Fruit fly (Drosophila melanogaster) whole organism, embryonic: ENCODE measurements around the gene CG32983.

Experiments used
- ATbp ChIP-seq: fragments of 200-800 bp; sonication (Bioruptor generic); optimal IDR thresholded peaks from 2 replicates; lab custom pipeline; 2017; ENCODE audit warnings: missing biosample characterization, mild to moderate bottlenecking, missing genetic modification characterization, missing genetic modification reagents
- Awh ChIP-seq: fragments of 200-800 bp; sonication (Bioruptor generic); IDR thresholded peaks from 2 replicates; pipeline ENCODE4, ENCODE4 v1.3.6; 2022; ENCODE audit warnings: missing biosample characterization, missing genetic modification characterization
- CG10431 ChIP-seq: fragments of 200-800 bp; sonication (Bioruptor generic); optimal IDR thresholded peaks from 3 replicates; lab custom pipeline; 2018; ENCODE audit warnings: missing biosample characterization, mild to moderate bottlenecking, missing genetic modification characterization
- CG10543 ChIP-seq: fragments of 200-800 bp; sonication (Bioruptor generic); optimal IDR thresholded peaks from 3 replicates; lab custom pipeline; 2017; ENCODE audit warnings: missing biosample characterization, mild to moderate bottlenecking, missing genetic modification characterization, moderate library complexity
- CG10565 ChIP-seq: fragments of 200-800 bp; sonication (Bioruptor generic); optimal IDR thresholded peaks from 3 replicates; lab custom pipeline; 2016; ENCODE audit warnings: missing biosample characterization, mild to moderate bottlenecking, missing genetic modification characterization
- CG11247 ChIP-seq: fragments of 200-800 bp; sonication (Bioruptor generic); IDR thresholded peaks from 2 replicates; pipeline ENCODE4 v1.3.6; 2022; ENCODE audit warnings: missing biosample characterization, missing genetic modification characterization
- CG11504 ChIP-seq: fragments of 200-800 bp; sonication (Bioruptor generic); optimal IDR thresholded peaks from 3 replicates; lab custom pipeline; 2019; ENCODE audit warnings: missing biosample characterization, mild to moderate bottlenecking, missing genetic modification characterization, moderate library complexity
- CG11696 ChIP-seq: fragments of 200-800 bp; sonication (Bioruptor generic); IDR thresholded peaks from 2 replicates; pipeline ENCODE4 v1.3.6; 2022; ENCODE audit warnings: missing biosample characterization, missing genetic modification characterization
- CG12769 ChIP-seq: fragments of 200-800 bp; sonication (Bioruptor generic); optimal IDR thresholded peaks from 2 replicates; lab custom pipeline; 2019; ENCODE audit warnings: missing biosample characterization, mild to moderate bottlenecking, missing genetic modification characterization, moderate library complexity
- CG13287 ChIP-seq: fragments of 200-800 bp; sonication (Bioruptor generic); IDR thresholded peaks from 2 replicates; pipeline ENCODE4 v1.3.6; 2022; ENCODE audit warnings: missing biosample characterization, missing genetic modification characterization; ENCODE audit not compliant: partially characterized antibody
- CG2120 ChIP-seq: fragments of 200-800 bp; sonication (Bioruptor generic); optimal IDR thresholded peaks from 3 replicates; lab custom pipeline; 2016; ENCODE audit warnings: missing biosample characterization, missing genetic modification characterization
- CG3726 ChIP-seq: fragments of 200-800 bp; sonication (Bioruptor generic); IDR thresholded peaks from 3 replicates; pipeline ENCODE4, ENCODE4 v1.3.6; 2022; ENCODE audit warnings: missing biosample characterization, missing genetic modification characterization
- CG5180 ChIP-seq: fragments of 200-800 bp; sonication (Bioruptor generic); optimal IDR thresholded peaks from 3 replicates; lab custom pipeline; 2017; ENCODE audit warnings: missing biosample characterization, missing genetic modification characterization, mild to moderate bottlenecking, moderate library complexity, missing genetic modification reagents
- CG6272 ChIP-seq: fragments of 200-800 bp; sonication (Bioruptor generic); IDR thresholded peaks from 2 replicates; pipeline ENCODE4 v1.3.6; 2022; ENCODE audit warnings: missing biosample characterization, missing genetic modification characterization
- CG6654 ChIP-seq: fragments of 200-800 bp; sonication (Bioruptor generic); optimal IDR thresholded peaks from 2 replicates; lab custom pipeline; 2017; ENCODE audit warnings: missing biosample characterization, mild to moderate bottlenecking, missing genetic modification characterization
- CG9817 ChIP-seq: fragments of 200-800 bp; sonication (Bioruptor generic); optimal IDR thresholded peaks from 2 replicates; lab custom pipeline; 2018; ENCODE audit warnings: missing biosample characterization, mild to moderate bottlenecking, missing genetic modification characterization, moderate library complexity
- Dref ChIP-seq: fragments of 200-800 bp; sonication (Bioruptor generic); IDR thresholded peaks from 2 replicates; pipeline ENCODE4 v1.3.6; 2022; ENCODE audit warnings: missing biosample characterization, missing genetic modification characterization
- Fer1 ChIP-seq: fragments of 200-800 bp; sonication (Bioruptor generic); optimal IDR thresholded peaks from 2 replicates; lab custom pipeline; 2017; ENCODE audit warnings: missing biosample characterization, mild to moderate bottlenecking, missing genetic modification characterization
- Hand ChIP-seq: fragments of 200-800 bp; sonication (Bioruptor generic); optimal IDR thresholded peaks from 2 replicates; lab custom pipeline; 2017; ENCODE audit warnings: mild to moderate bottlenecking, missing biosample characterization, missing genetic modification reagents, missing genetic modification characterization
- Rx ChIP-seq: fragments of 200-800 bp; sonication (Bioruptor generic); IDR thresholded peaks from 2 replicates; pipeline ENCODE4 v1.3.6; 2022; ENCODE audit warnings: missing biosample characterization, missing genetic modification characterization
- Sox100B ChIP-seq: fragments of 200-800 bp; sonication (Bioruptor generic); optimal IDR thresholded peaks from 3 replicates; lab custom pipeline; 2018; ENCODE audit warnings: missing biosample characterization, mild to moderate bottlenecking, missing genetic modification characterization
- Taf1 ChIP-seq: fragments of 200-800 bp; sonication (Bioruptor generic); IDR thresholded peaks from 2 replicates; pipeline ENCODE4 v1.3.6; 2022; ENCODE audit warnings: missing biosample characterization, missing genetic modification characterization
- abd-A ChIP-seq: fragments of 200-800 bp; sonication (Bioruptor generic); optimal IDR thresholded peaks from 3 replicates; lab custom pipeline; 2019; ENCODE audit warnings: missing biosample characterization, mild to moderate bottlenecking, missing genetic modification characterization, moderate library complexity
- bbx ChIP-seq: fragments of 200-800 bp; sonication (Bioruptor generic); IDR thresholded peaks from 2 replicates; pipeline ENCODE4 v1.3.6; 2022; ENCODE audit warnings: missing biosample characterization, missing genetic modification characterization; ENCODE audit not compliant: partially characterized antibody
- cg ChIP-seq: fragments of 200-800 bp; sonication (Bioruptor generic); optimal IDR thresholded peaks from 3 replicates; lab custom pipeline; 2019; ENCODE audit warnings: missing biosample characterization, mild to moderate bottlenecking, missing genetic modification characterization, moderate library complexity
- chif ChIP-seq, 2 experiments: fragments of 200-800 bp; sonication (Bioruptor generic); optimal IDR thresholded peaks; 3 replicates each; lab custom pipeline; 2016; ENCODE audit warnings: missing biosample characterization in 2 of 2, missing genetic modification characterization in 2 of 2
- ci ChIP-seq: fragments of 200-800 bp; sonication (Bioruptor generic); IDR thresholded peaks from 3 replicates; pipeline ENCODE4 v1.3.6; 2022; ENCODE audit warnings: missing biosample characterization, missing genetic modification characterization
- crol ChIP-seq: fragments of 200-800 bp; sonication (Bioruptor generic); IDR thresholded peaks from 2 replicates; pipeline ENCODE4 v1.3.6; 2022; ENCODE audit warnings: missing biosample characterization, missing genetic modification characterization
- dm ChIP-seq: fragments of 200-800 bp; sonication (Bioruptor generic); optimal IDR thresholded peaks from 3 replicates; lab custom pipeline; 2016; ENCODE audit warnings: missing biosample characterization, missing genetic modification characterization
- dpn ChIP-seq, 2 experiments: fragments of 200-800 bp; sonication (Bioruptor generic); optimal IDR thresholded peaks; 3 replicates each; lab custom pipeline; 2016; ENCODE audit warnings: missing biosample characterization in 2 of 2, missing genetic modification characterization in 2 of 2
- grn ChIP-seq: fragments of 200-800 bp; sonication (Bioruptor generic); optimal IDR thresholded peaks from 3 replicates; lab custom pipeline; 2017; ENCODE audit warnings: missing biosample characterization, missing genetic modification characterization
- nom ChIP-seq: fragments of 200-800 bp; sonication (Bioruptor generic); optimal IDR thresholded peaks from 2 replicates; lab custom pipeline; 2017; ENCODE audit warnings: missing biosample characterization, missing genetic modification characterization, mild to moderate bottlenecking, moderate library complexity, missing genetic modification reagents
- phol ChIP-seq: fragments of 200-800 bp; sonication (Bioruptor generic); optimal IDR thresholded peaks from 3 replicates; lab custom pipeline; 2018; ENCODE audit warnings: missing biosample characterization, mild to moderate bottlenecking, missing genetic modification characterization, moderate library complexity
- prd ChIP-seq, 3 experiments: fragments of >200 bp in 2 of 3; fragments of 200-800 bp in 1 of 3; sonication (Bioruptor generic) in 1 of 3; optimal IDR thresholded peaks in 2 of 3; IDR thresholded peaks in 1 of 3; 2 replicates in 2 of 3; 3 replicates in 1 of 3; pipeline versions ENCODE4 v1.3.6 to Lab custom; 2017 to 2022; ENCODE audit warnings: missing biosample characterization in 1 of 3, missing genetic modification characterization in 1 of 3
- pum ChIP-seq: fragments of 200-800 bp; sonication (Bioruptor generic); optimal IDR thresholded peaks from 2 replicates; lab custom pipeline; 2016; ENCODE audit warnings: missing biosample characterization, missing genetic modification characterization
- sd ChIP-seq: fragments of 200-800 bp; sonication (Bioruptor generic); optimal IDR thresholded peaks from 3 replicates; lab custom pipeline; 2018; ENCODE audit warnings: missing biosample characterization, mild to moderate bottlenecking, missing genetic modification characterization, moderate library complexity
- sens ChIP-seq: fragments of 200-800 bp; sonication (Bioruptor generic); peaks from one replicate; lab custom pipeline; 2016; ENCODE audit warnings: missing biosample characterization, missing genetic modification characterization
- sisA ChIP-seq: fragments of 200-800 bp; sonication (Bioruptor generic); IDR thresholded peaks from 2 replicates; pipeline ENCODE4 v1.3.6; 2022; ENCODE audit warnings: missing biosample characterization, missing genetic modification characterization
- tio ChIP-seq: fragments of 200-800 bp; sonication (Bioruptor generic); optimal IDR thresholded peaks from 2 replicates; lab custom pipeline; 2017; ENCODE audit warnings: missing biosample characterization, missing genetic modification characterization, inconsistent platforms
- tna ChIP-seq: fragments of 200-800 bp; sonication (Bioruptor generic); IDR thresholded peaks from 2 replicates; pipeline ENCODE4 v1.3.6; 2022; ENCODE audit warnings: missing biosample characterization, missing genetic modification characterization; ENCODE audit not compliant: partially characterized antibody
- toy ChIP-seq: fragments of 200-800 bp; sonication (Bioruptor generic); IDR thresholded peaks from 2 replicates; pipeline ENCODE4 v1.3.6; 2022; ENCODE audit warnings: missing biosample characterization, missing genetic modification characterization
- twi ChIP-seq: fragments of 200-800 bp; optimal IDR thresholded peaks from 2 replicates; lab custom pipeline; 2019; ENCODE audit warnings: missing biosample characterization, mild to moderate bottlenecking, missing genetic modification characterization, moderate library complexity
- vvl ChIP-seq: fragments of 200-800 bp; sonication (Bioruptor generic); IDR thresholded peaks from 2 replicates; pipeline ENCODE4 v1.3.6; 2022; ENCODE audit warnings: missing biosample characterization, missing genetic modification characterization
- wek ChIP-seq: fragments of 200-800 bp; sonication (Bioruptor generic); optimal IDR thresholded peaks from 3 replicates; lab custom pipeline; 2018; ENCODE audit warnings: missing biosample characterization, mild to moderate bottlenecking, missing genetic modification characterization, moderate library complexity

Gene CG32983

DNA sequence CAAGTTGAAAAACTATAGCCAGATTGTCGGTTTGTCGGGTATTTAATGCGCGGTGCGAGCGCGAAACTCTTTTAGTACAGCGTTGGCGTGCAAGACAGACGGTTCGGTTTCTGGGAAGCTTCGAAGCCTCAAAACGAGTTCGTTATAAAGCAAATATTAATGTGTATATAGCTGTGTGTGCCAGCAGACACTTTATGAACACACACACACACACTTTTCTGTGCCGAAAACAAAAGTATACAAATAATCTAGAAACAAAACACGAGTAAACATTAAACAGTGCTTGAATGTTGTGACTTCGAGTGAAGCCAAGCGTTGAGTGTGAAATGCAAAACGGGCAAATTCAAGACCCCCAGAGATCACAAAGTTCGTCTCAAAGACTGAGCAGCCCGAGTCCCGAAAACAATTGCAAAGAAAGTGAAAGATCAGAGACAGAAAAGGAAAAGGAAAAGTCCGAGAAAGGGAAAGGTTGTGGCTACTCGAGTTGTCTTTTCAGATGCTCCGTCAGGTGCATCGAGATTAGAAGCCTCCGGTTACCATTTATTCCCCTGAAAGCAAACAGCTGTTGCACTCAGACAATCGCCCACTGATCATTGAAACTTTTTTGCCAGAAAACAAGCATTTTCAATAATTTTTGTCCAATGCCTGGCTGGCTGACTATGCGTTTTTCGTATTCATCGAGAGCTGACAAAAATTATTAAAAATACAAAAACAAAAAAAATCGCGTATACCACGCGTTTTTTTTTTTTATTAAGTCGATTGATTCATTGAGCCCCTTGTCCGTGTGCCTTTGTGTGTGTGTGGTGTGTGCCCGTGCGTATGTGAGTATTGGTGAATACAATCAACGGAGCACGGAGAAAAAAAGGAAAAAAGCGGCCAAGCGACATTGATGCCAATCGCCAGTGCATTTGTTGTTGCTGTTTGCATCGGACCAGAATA is 33.3 kb downstream of the CG32983 start, which contains the start of gene CG34398 (continued):
- peak; percentile 38; the same call in 1 of the 2 replicates for TF ChIP-seq CG13287 (GFP tag; lab: Robert Waterston, UW)
- TF ChIP-seq toy = 0 out of 2 replicates have a peak, but pooled peaks have one; percentile 9
- TF ChIP-seq nom (GFP tag; lab: Kevin White, UChicago) = peak; percentile 35
- peak; percentile 41 for TF ChIP-seq vvl
- TF ChIP-seq bbx = 0 out of 2 replicates have a peak, but pooled peaks have one; percentile 13
- no peak for TF ChIP-seq CG5180
- no peak for TF ChIP-seq grn (GFP tag; lab: Kevin White, UChicago)
- TF ChIP-seq ci = peak; percentile 24; the same call in 1 of the 3 replicates
- TF ChIP-seq CG10431 (GFP tag; lab: Kevin White, UChicago) = no peak
- no peak for TF ChIP-seq Taf1
- no peak for TF ChIP-seq CG11696 (GFP tag; lab: Robert Waterston, UW)
- no peak for TF ChIP-seq dpn (GFP tag; optimal IDR thresholded peaks at IDR 0.05; lab: Kevin White, UChicago)
- TF ChIP-seq abd-A (tag; lab: Kevin White, UChicago) = peak; percentile 13
- TF ChIP-seq Dref (GFP tag; lab: Robert Waterston, UW) = no peak
- peak; percentile 10 for TF ChIP-seq ATbp
- no peak for TF ChIP-seq pum (GFP tag; lab: Kevin White, UChicago)
- no peak for TF ChIP-seq sd (tag; lab: Kevin White, UChicago)
- no peak for TF ChIP-seq twi (tag; lab: Kevin White, UChicago)
- TF ChIP-seq dm = no peak
- TF ChIP-seq CG11247 (GFP tag; lab: Robert Waterston, UW) = 0 out of 2 replicates have a peak, but pooled peaks have one; percentile 5
- no peak for TF ChIP-seq CG3726 (GFP tag; lab: Robert Waterston, UW)
- no peak for TF ChIP-seq Awh
- peak; percentile 15 for TF ChIP-seq CG10543 (GFP tag; lab: Kevin White, UChicago)
- no peak for TF ChIP-seq Hand (GFP tag; lab: Kevin White, UChicago)
- TF ChIP-seq, all 482 proteins: peak for 26

DNA sequence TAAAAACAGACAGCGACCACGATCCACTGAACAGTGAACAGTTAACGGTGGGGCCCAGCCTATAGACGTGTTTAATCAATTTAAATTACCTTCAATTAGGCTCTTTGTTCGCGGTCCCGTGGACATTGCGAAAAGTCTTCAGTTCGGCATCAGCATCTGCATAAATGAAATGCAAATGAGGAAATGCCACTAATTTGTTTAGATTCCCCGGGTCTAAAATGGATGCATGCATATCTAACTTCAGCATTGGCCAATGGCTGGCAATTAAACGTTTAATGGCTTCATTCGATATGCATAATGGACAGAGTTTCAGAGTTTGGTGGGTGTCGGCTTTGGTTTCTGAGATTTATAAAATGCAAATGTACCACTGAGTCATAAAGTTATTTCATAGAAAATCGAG is 36.2 kb downstream of the CG32983 start:
- TF ChIP-seq chif (GFP tag; optimal IDR thresholded peaks at IDR 0.05; lab: Kevin White, UChicago) (no peak), Awh (peak; percentile 69), CG6272 (GFP tag; lab: Robert Waterston, UW) (no peak), vvl (peak; percentile 71; the same call in 1 of the 2 replicates), abd-A (tag; lab: Kevin White, UChicago) (peak; percentile 3)

DNA sequence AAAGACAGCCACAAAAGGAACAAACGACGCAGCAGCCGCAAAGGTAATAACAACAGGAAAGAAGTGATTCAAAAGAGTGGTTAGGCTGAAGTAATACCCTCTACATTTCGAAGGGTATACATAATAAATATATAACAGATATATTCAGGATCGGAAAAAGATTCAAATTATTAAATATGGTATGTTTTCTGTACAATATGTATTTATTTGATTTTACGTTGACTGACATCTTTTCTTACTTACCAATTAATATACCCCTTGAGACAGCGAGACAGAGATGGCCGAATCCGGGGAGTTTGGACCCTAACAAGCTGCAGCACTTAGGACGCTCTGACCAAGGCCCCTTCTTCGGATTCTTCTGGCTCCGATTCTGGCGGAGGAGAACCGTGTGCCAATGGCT is 40.6 kb downstream of the CG32983 start:
- TF ChIP-seq sens (peak; percentile 13), Fer1 (GFP tag; lab: Kevin White, UChicago) (no peak), tna (GFP tag; lab: Robert Waterston, UW) (no peak), CG2120 (no peak), phol (tag; lab: Kevin White, UChicago) (no peak), nom (GFP tag; lab: Kevin White, UChicago) (no peak), twi (tag; lab: Kevin White, UChicago) (no peak), tio (GFP tag; lab: Kevin White, UChicago) (no peak)

DNA sequence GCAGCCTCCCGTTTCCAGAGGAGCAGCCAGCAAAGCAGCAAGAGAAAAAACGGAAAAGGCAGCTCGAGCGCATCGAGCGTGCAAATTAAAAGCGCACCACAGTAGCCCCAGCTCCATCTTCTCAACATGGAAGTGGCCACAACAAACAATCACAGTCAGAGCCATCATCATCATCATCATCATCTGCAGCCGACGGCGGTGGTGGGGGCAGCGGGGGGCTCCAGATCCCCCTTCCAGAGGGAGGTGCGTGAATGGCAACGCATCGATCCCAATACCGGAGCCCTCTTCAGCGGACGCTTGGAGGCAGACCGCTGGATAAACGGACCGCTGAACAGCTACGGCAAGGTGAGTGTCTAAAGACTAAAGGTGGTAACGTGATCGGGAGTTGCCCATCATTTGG is 50.1 kb downstream of the CG32983 start:
- no peak for TF ChIP-seq CG10565
- TF ChIP-seq sisA = no peak
- TF ChIP-seq CG11504 (tag; lab: Kevin White, UChicago) = no peak
- TF ChIP-seq crol (GFP tag; lab: Robert Waterston, UW) = peak; percentile 54; the same call in 1 of the 2 replicates
- TF ChIP-seq wek (GFP tag; lab: Kevin White, UChicago) = no peak
- TF ChIP-seq Sox100B = no peak
- peak; percentile 4 for TF ChIP-seq CG12769
- no peak for TF ChIP-seq dm
- TF ChIP-seq cg (GFP tag; lab: Kevin White, UChicago) = no peak
- no peak for TF ChIP-seq Rx (GFP tag; lab: Robert Waterston, UW)
- TF ChIP-seq CG6654 (GFP tag; lab: Kevin White, UChicago) = no peak
- no peak for TF ChIP-seq prd (optimal IDR thresholded peaks at IDR 0.05; lab: Kevin White, UChicago)
- no peak for TF ChIP-seq prd (GFP tag; IDR thresholded peaks at IDR 0.05; lab: Robert Waterston, UW)
- TF ChIP-seq CG9817 (tag; lab: Kevin White, UChicago) = no peak
